Fruit fly (Drosophila melanogaster): Measurements from ENCODE around the gene Gr10a.

DNA sequence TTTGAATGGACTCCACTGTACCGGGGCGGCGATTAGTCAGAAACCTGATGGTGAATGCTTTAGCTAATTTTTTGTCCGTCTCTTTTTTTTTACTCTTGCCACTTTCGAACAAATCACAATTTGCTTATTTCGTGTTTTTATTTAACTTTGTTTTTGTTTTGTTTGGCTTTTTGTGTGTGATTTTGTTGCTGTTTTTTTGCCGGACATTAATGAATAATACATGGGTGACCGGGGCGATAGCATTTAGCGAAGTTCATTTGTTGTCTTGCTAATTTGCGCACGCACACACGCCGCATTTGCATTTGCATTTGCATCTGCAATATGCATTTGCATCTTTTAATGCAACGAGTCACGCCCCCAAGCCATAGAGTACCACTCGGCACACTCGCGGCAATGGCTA lies 31.4 kb upstream of the Gr10a start:
- TF ChIP-seq CTCF (optimal IDR thresholded peaks at IDR 0.05) (no peak), CG8478 (optimal IDR thresholded peaks at IDR 0.05) (no peak)
